Worm (Caenorhabditis elegans) whole organism, mixed stage, embryonic: ENCODE measurements around the gene T22F3.7.
A peak's percentile ranks its signal among the peaks of the same experiment; 100 is the strongest.

Experiments used
- cnd-1 ChIP-seq: fragments of 200-800 bp; sonication (Bioruptor generic); optimal IDR thresholded peaks from 2 replicates; lab custom pipeline; 2018; ENCODE audit warnings: mild to moderate bottlenecking, missing genetic modification characterization, missing compliant biosample characterization
- lin-13 ChIP-seq: fragments of 150-350 bp; optimal IDR thresholded peaks from 2 replicates; lab custom pipeline; 2014; ENCODE audit warnings: missing biosample characterization, missing genetic modification characterization
- lsy-2 ChIP-seq: fragments of 150-350 bp; optimal IDR thresholded peaks from 2 replicates; lab custom pipeline; 2014; ENCODE audit warnings: missing biosample characterization, missing genetic modification characterization
- nhr-237 ChIP-seq: fragments of 150-350 bp; optimal IDR thresholded peaks from 2 replicates; lab custom pipeline; 2014; ENCODE audit warnings: missing biosample characterization, missing genetic modification characterization
- nhr-28 ChIP-seq: fragments of 150-350 bp; optimal IDR thresholded peaks from 2 replicates; lab custom pipeline; 2014; ENCODE audit warnings: missing biosample characterization, missing genetic modification characterization
- nhr-76 ChIP-seq: sonication (generic microtip); optimal IDR thresholded peaks from 2 replicates; lab custom pipeline; 2017; ENCODE audit warnings: missing biosample characterization, missing genetic modification characterization
- pha-4 ChIP-seq: fragments of 150-350 bp; optimal IDR thresholded peaks from 2 replicates; lab custom pipeline; 2018; ENCODE audit warnings: missing biosample characterization, missing genetic modification reagents, missing genetic modification characterization
- sem-2 ChIP-seq: fragments of 200-800 bp; sonication (Bioruptor generic); optimal IDR thresholded peaks from 2 replicates; lab custom pipeline; 2018; ENCODE audit warnings: mild to moderate bottlenecking, missing genetic modification characterization, missing compliant biosample characterization
- unc-62 ChIP-seq: fragments of 150-350 bp; optimal IDR thresholded peaks from 2 replicates; lab custom pipeline; 2014; ENCODE audit warnings: missing biosample characterization, missing genetic modification reagents, missing genetic modification characterization
- ztf-11 ChIP-seq: fragments of 150-350 bp; optimal IDR thresholded peaks from 2 replicates; lab custom pipeline; 2014; ENCODE audit warnings: missing biosample characterization, missing genetic modification characterization

DNA sequence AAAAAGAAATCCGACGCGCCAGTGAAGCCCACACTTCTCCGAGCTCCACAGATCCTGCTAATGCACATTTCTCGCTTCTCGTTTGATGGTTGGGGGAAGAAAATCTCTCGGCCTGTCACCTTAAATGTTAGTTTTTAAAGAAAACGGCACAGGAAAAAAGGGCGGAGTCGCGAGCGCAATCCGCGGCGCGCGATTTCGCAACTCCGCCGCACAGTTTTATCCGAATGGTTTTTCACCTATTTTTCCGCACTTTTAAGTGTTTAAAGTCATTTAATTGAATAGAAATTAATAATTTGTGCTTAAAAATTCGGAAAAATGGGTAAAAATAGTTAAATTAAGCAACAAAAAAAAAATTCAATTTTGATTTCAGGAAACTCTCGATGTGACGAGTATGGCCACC lies 12.8 kb downstream of the T22F3.7 start:
- peak; percentile 31 for TF ChIP-seq cnd-1
- peak; percentile 28 for TF ChIP-seq sem-2 (GFP tag; lab: Kevin White, UChicago)
- no peak for TF ChIP-seq lin-13 (tag; lab: Kevin White, UChicago)
- no peak for TF ChIP-seq ztf-11 (tag; lab: Kevin White, UChicago)
- TF ChIP-seq lsy-2 (tag; lab: Kevin White, UChicago): no peak
- no peak for TF ChIP-seq nhr-237 (tag; lab: Kevin White, UChicago)
- TF ChIP-seq nhr-76: no peak
- no peak for TF ChIP-seq nhr-28 (tag; lab: Kevin White, UChicago)
- TF ChIP-seq pha-4 (tag; lab: Kevin White, UChicago): no peak
- no peak for TF ChIP-seq unc-62 (GFP tag; lab: Kevin White, UChicago)
